Worm (Caenorhabditis elegans) whole organism, L4 larva: ENCODE results near the gene F35E8.9.
A peak's percentile ranks its signal among the peaks of the same experiment; 100 is the strongest.

Source experiments
- D1046.2 ChIP-seq: fragments of 200-800 bp; sonication (Bioruptor generic); IDR thresholded peaks from 2 replicates; pipeline ENCODE4 v1.3.6; 2022; ENCODE audit warnings: missing genetic modification characterization, missing compliant biosample characterization
- F26F4.8 ChIP-seq: fragments of 200-800 bp; sonication (Bioruptor generic); conservative IDR thresholded peaks from 2 replicates; pipeline ENCODE4 v1.3.6; 2022; ENCODE audit warnings: missing genetic modification characterization, missing compliant biosample characterization
- T20F7.1 ChIP-seq: fragments of 200-800 bp; sonication (Bioruptor generic); optimal IDR thresholded peaks from 2 replicates; lab custom pipeline; 2018; ENCODE audit warnings: mild to moderate bottlenecking, missing genetic modification characterization, missing compliant biosample characterization
- T26A8.4 ChIP-seq: fragments of 200-800 bp; sonication (Bioruptor generic); IDR thresholded peaks from 2 replicates; pipeline ENCODE4 v1.3.6; 2022; ENCODE audit warnings: missing genetic modification characterization, missing compliant biosample characterization
- Y105C5A.15 ChIP-seq: fragments of 200-800 bp; sonication (Bioruptor generic); IDR thresholded peaks from 2 replicates; pipeline ENCODE4 v1.3.6; 2022; ENCODE audit warnings: missing genetic modification characterization, missing compliant biosample characterization
- ZK337.2 ChIP-seq: fragments of 200-800 bp; sonication (Bioruptor generic); IDR thresholded peaks from 2 replicates; pipeline ENCODE4 v1.3.6; 2022; ENCODE audit warnings: missing genetic modification reagents, missing genetic modification characterization, missing compliant biosample characterization
- ama-1 ChIP-seq: fragments of 150-350 bp; optimal IDR thresholded peaks from 2 replicates; lab custom pipeline; 2014; ENCODE audit warnings: inconsistent platforms, mixed read lengths
- arid-1 ChIP-seq: fragments of 200-800 bp; sonication (Bioruptor generic); conservative IDR thresholded peaks from 2 replicates; pipeline ENCODE4 v1.3.6; 2022; ENCODE audit warnings: missing genetic modification reagents, missing genetic modification characterization, missing compliant biosample characterization
- attf-4 ChIP-seq: sonication (generic microtip); optimal IDR thresholded peaks from 3 replicates; lab custom pipeline; 2017; ENCODE audit warnings: missing biosample characterization, missing genetic modification characterization
- ceh-28 ChIP-seq: fragments of 150-350 bp; optimal IDR thresholded peaks from 2 replicates; lab custom pipeline; 2014; ENCODE audit warnings: missing biosample characterization, missing genetic modification reagents, missing genetic modification characterization
- ceh-82 ChIP-seq: sonication (generic microtip); optimal IDR thresholded peaks from 2 replicates; lab custom pipeline; 2017; ENCODE audit warnings: missing biosample characterization, missing genetic modification characterization
- ces-1 ChIP-seq: fragments of 150-350 bp; sonication (generic microtip); optimal IDR thresholded peaks from 4 replicates; lab custom pipeline; 2014; ENCODE audit warnings: missing biosample characterization, missing genetic modification reagents, missing genetic modification characterization
- cey-2 ChIP-seq: sonication (generic microtip); optimal IDR thresholded peaks from 3 replicates; lab custom pipeline; 2017; ENCODE audit warnings: missing genetic modification characterization, mild to moderate bottlenecking, missing compliant biosample characterization, antibody characterized with exemption, borderline replicate concordance; ENCODE audit not compliant: insufficient read depth
- ctbp-1 ChIP-seq: fragments of 200-800 bp; sonication (Bioruptor generic); IDR thresholded peaks from 2 replicates; pipeline ENCODE4 v1.3.6; 2022; ENCODE audit warnings: missing genetic modification reagents, missing genetic modification characterization, missing compliant biosample characterization
- daf-12 ChIP-seq: fragments of 150-350 bp; optimal IDR thresholded peaks from 2 replicates; lab custom pipeline; 2014; ENCODE audit warnings: missing biosample characterization, missing genetic modification reagents, missing genetic modification characterization
- daf-8 ChIP-seq: fragments of 200-800 bp; sonication (Bioruptor generic); IDR thresholded peaks from 2 replicates; pipeline ENCODE4 v1.3.6; 2022; ENCODE audit warnings: missing genetic modification characterization, missing compliant biosample characterization
- dmd-8 ChIP-seq: fragments of 200-800 bp; sonication (Bioruptor generic); IDR thresholded peaks from 2 replicates; pipeline ENCODE4 v1.3.6; 2022; ENCODE audit warnings: missing genetic modification characterization, missing compliant biosample characterization
- dpl-1 ChIP-seq: fragments of 150-350 bp; optimal IDR thresholded peaks from 2 replicates; lab custom pipeline; 2014; ENCODE audit warnings: missing biosample characterization, missing genetic modification reagents, missing genetic modification characterization
- duxl-1 ChIP-seq: sonication (generic microtip); optimal IDR thresholded peaks from 2 replicates; lab custom pipeline; 2016; ENCODE audit warnings: mild to moderate bottlenecking, missing genetic modification characterization, moderate library complexity, missing compliant biosample characterization; ENCODE audit not compliant: poor library complexity
- egl-43 ChIP-seq: fragments of 200-800 bp; sonication (Bioruptor generic); IDR thresholded peaks from 2 replicates; pipeline ENCODE4 v1.3.6; 2022; ENCODE audit warnings: missing genetic modification reagents, missing genetic modification characterization, missing compliant biosample characterization
- gei-8 ChIP-seq: fragments of 200-800 bp; sonication (Bioruptor generic); optimal IDR thresholded peaks from 2 replicates; lab custom pipeline; 2018; ENCODE audit warnings: mild to moderate bottlenecking, missing genetic modification characterization, missing compliant biosample characterization
- lim-7 ChIP-seq: fragments of 200-800 bp; sonication (Bioruptor generic); IDR thresholded peaks from 2 replicates; pipeline ENCODE4 v1.3.6; 2022; ENCODE audit warnings: missing genetic modification characterization, missing compliant biosample characterization
- lin-1 ChIP-seq: fragments of 200-800 bp; sonication (Bioruptor generic); IDR thresholded peaks from 2 replicates; pipeline ENCODE4 v1.3.6; 2022; ENCODE audit warnings: missing genetic modification reagents, missing genetic modification characterization, missing compliant biosample characterization
- lin-15B ChIP-seq: fragments of 150-350 bp; sonication (generic microtip); optimal IDR thresholded peaks from 3 replicates; lab custom pipeline; 2014; ENCODE audit warnings: missing biosample characterization, missing genetic modification characterization
- lir-3 ChIP-seq: sonication (generic microtip); optimal IDR thresholded peaks from 2 replicates; lab custom pipeline; 2016; ENCODE audit warnings: mild to moderate bottlenecking, missing genetic modification characterization, missing compliant biosample characterization
- madf-9 ChIP-seq: fragments of 200-800 bp; sonication (Bioruptor generic); conservative IDR thresholded peaks from 2 replicates; pipeline ENCODE4 v1.3.6; 2022; ENCODE audit warnings: missing genetic modification reagents, missing genetic modification characterization, missing compliant biosample characterization
- mdl-1 ChIP-seq, 2 experiments: fragments of 150-350 bp in 1 of 2; sonication (generic microtip) in 1 of 2; optimal IDR thresholded peaks; 2 replicates each; lab custom pipeline; 2014 to 2017; ENCODE audit warnings: missing biosample characterization in 2 of 2, missing genetic modification characterization in 2 of 2
- nhr-10 ChIP-seq: fragments of 150-350 bp; optimal IDR thresholded peaks from 2 replicates; lab custom pipeline; 2014; ENCODE audit warnings: missing biosample characterization, missing genetic modification characterization
- nhr-11 ChIP-seq: fragments of 150-350 bp; optimal IDR thresholded peaks from 2 replicates; lab custom pipeline; 2014; ENCODE audit warnings: missing biosample characterization, missing genetic modification characterization
- nhr-42 ChIP-seq: fragments of 200-800 bp; sonication (Bioruptor generic); IDR thresholded peaks from 2 replicates; pipeline ENCODE4 v1.3.6; 2022; ENCODE audit warnings: missing genetic modification characterization, missing compliant biosample characterization
- nhr-6 ChIP-seq: fragments of 150-350 bp; optimal IDR thresholded peaks from 2 replicates; lab custom pipeline; 2014; ENCODE audit warnings: missing biosample characterization, missing genetic modification characterization
- nhr-77 ChIP-seq: fragments of 150-350 bp; optimal IDR thresholded peaks from 2 replicates; lab custom pipeline; 2014; ENCODE audit warnings: missing biosample characterization, missing genetic modification characterization
- php-3 ChIP-seq: fragments of 200-800 bp; sonication (Bioruptor generic); IDR thresholded peaks from 2 replicates; pipeline ENCODE4 v1.3.6; 2022; ENCODE audit warnings: missing genetic modification reagents, missing genetic modification characterization, missing compliant biosample characterization
- pqm-1 ChIP-seq: sonication (generic microtip); optimal IDR thresholded peaks from 2 replicates; lab custom pipeline; 2017; ENCODE audit warnings: missing biosample characterization, missing genetic modification characterization
- rbr-2 ChIP-seq: sonication (generic microtip); optimal IDR thresholded peaks from 2 replicates; lab custom pipeline; 2016; ENCODE audit warnings: missing genotype, missing genetic modification characterization, missing compliant biosample characterization
- set-16 ChIP-seq: fragments of 200-800 bp; sonication (Bioruptor generic); IDR thresholded peaks from 2 replicates; pipeline ENCODE4 v1.3.6; 2022; ENCODE audit warnings: missing genetic modification reagents, missing genetic modification characterization, missing compliant biosample characterization
- snpc-1.2 ChIP-seq: fragments of 200-800 bp; sonication (Bioruptor generic); IDR thresholded peaks from 2 replicates; pipeline ENCODE4 v1.3.6; 2022; ENCODE audit warnings: missing genetic modification reagents, missing genetic modification characterization, missing compliant biosample characterization
- snpc-4 ChIP-seq: fragments of 150-350 bp; optimal IDR thresholded peaks from 2 replicates; lab custom pipeline; 2014; ENCODE audit warnings: missing biosample characterization, missing genetic modification characterization
- spr-3 ChIP-seq: fragments of 200-800 bp; sonication (Bioruptor generic); optimal IDR thresholded peaks from 2 replicates; lab custom pipeline; 2018; ENCODE audit warnings: mild to moderate bottlenecking, missing genetic modification characterization, missing compliant biosample characterization
- tag-97 ChIP-seq: fragments of 200-800 bp; sonication (Bioruptor generic); IDR thresholded peaks from 2 replicates; pipeline ENCODE4 v1.3.6; 2022; ENCODE audit warnings: missing genetic modification characterization, missing compliant biosample characterization
- unc-62 ChIP-seq, 3 experiments: fragments of 150-350 bp in 1 of 3; sonication (generic microtip); optimal IDR thresholded peaks in 2 of 3; peaks in 1 of 3; 1 replicate in 1 of 3; 2 replicates in 2 of 3; lab custom pipeline; 2014 to 2017; ENCODE audit warnings: missing biosample characterization in 3 of 3, missing genetic modification characterization in 3 of 3, missing genetic modification reagents in 3 of 3, missing genotype in 1 of 3

The F35E8.9 gene

DNA sequence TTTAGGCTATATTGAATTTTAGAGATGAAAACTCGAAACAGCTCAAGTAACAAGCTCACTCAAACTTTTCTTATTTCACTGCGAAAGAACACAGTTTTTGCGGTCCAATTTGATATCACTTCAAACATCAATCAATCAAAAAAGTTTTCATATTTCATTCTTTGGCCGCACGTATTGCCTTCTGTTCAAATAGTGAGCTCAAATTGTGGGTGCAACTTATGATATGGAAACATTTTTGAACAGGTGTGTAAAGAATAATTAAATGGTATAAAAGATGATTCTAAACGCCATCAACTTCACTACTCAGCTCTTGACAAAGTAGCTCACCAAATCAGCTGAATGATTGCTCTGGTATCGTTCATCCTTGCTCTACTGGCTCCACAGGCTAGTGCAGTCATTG lies 17.7 kb downstream of the F35E8.9 start, which contains the start of gene T06C12.14:
T06C12.14 (plus strand) TSS at position 301 of the 400 bp plus-strand sequence.
- peak in 1 of 2 experiments; percentile 53 for TF ChIP-seq unc-62 (GFP tag; optimal IDR thresholded peaks at IDR 0.05 in 1 of 2; lab: Kevin White, UChicago)
- no peak for TF ChIP-seq unc-62 (tag; optimal IDR thresholded peaks at IDR 0.05; lab: Kevin White, UChicago)
- no peak for TF ChIP-seq dmd-8

DNA sequence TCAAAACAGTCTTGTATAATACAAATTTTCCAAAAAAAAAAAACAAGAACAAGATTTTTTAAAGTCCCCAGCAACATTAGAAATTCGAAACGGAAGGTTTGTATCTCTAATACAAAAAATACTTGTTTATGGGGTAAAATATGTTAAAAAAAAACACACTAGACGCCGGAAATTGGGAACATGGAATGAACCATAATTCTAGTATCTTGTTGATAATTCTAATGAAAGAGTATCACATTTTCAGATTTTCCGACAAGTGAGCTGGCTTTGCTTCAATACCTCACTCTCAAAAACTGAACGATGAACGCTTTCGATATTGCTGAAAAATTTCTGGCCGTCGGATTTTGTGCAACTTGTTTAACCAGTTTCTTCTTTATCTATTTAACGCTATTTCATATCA lies 19.7 kb downstream of the F35E8.9 start, which contains the start of gene str-60:
str-60 (plus strand) TSS at position 301 of the 400 bp plus-strand sequence.
- no peak for TF ChIP-seq D1046.2 (GFP tag; lab: Robert Waterston, UW)
- no peak for TF ChIP-seq T20F7.1 (GFP tag; lab: Kevin White, UChicago)
- no peak for TF ChIP-seq cey-2 (tag; lab: Kevin White, UChicago)
- TF ChIP-seq egl-43 (GFP tag; lab: Robert Waterston, UW): no peak
- no peak for TF ChIP-seq lir-3 (tag; lab: Kevin White, UChicago)
- TF ChIP-seq duxl-1 (tag; lab: Kevin White, UChicago): no peak
- no peak for TF ChIP-seq ceh-28
- TF ChIP-seq, all 104 proteins: peak for 0

DNA sequence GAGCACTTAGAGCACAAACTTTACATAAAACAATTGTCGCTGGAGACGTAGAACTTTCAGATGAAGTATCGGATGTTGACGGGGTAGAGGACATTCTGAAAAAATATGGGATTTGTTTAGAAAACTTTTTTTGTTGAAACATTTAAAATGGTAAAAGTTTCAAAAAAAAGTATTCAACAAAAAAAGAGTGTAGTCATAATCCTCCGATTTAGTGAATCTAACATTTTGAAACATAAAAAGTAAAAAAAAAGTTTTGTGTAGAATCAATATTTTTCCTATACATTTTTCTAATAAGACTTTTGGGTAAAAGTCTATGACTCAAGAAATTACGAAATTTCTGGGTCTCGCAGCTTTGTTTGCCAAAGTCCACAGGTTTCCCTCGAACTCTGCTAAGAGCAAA lies 20.7 kb downstream of the F35E8.9 start, which contains the start of gene nhr-213:
nhr-213 (minus strand) TSS at position 101 of the 400 bp plus-strand sequence.
- TF ChIP-seq nhr-10 (tag; lab: Kevin White, UChicago) (no peak), rbr-2 (no peak), T26A8.4 (no peak), snpc-1.2 (GFP tag; lab: Robert Waterston, UW) (no peak), set-16 (no peak), ces-1 (GFP tag; lab: Kevin White, UChicago) (no peak), ZK337.2 (GFP tag; lab: Robert Waterston, UW) (no peak), mdl-1 (tag; optimal IDR thresholded peaks at IDR 0.05; lab: Kevin White, UChicago) (no peak), attf-4 (tag; lab: Kevin White, UChicago) (no peak), madf-9 (GFP tag; lab: Robert Waterston, UW) (no peak), F26F4.8 (GFP tag; lab: Robert Waterston, UW) (no peak), unc-62 (GFP tag; optimal IDR thresholded peaks at IDR 0.05 in 1 of 2; lab: Kevin White, UChicago) (no peak), unc-62 (tag; optimal IDR thresholded peaks at IDR 0.05; lab: Kevin White, UChicago) (no peak), daf-8 (no peak), dpl-1 (GFP tag; lab: Kevin White, UChicago) (no peak)

DNA sequence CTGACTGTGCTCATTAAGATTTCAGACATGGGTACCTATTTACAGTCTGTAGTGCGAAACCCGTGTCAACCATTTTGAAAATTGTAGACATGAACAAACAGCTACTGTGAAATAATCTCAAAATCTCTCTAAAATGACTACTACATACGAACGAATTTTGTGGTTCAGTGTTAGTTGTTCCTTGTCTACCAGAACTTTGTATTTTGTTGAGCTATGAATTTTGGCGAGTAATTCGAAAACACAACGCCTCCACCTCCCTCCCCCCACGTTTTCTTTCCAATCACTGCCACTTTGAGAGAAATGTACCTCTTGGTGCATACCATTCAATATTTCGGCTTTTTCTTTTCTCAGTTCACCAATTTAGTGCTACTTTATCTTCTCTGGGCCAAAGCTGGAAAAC lies 24.7 kb downstream of the F35E8.9 start, which contains the start of gene T06C12.11:
T06C12.11 (plus strand) TSS at position 301 of the 400 bp plus-strand sequence.
- no peak for TF ChIP-seq ctbp-1 (GFP tag; lab: Robert Waterston, UW)
- no peak for TF ChIP-seq cey-2 (tag; lab: Kevin White, UChicago)
- no peak for TF ChIP-seq duxl-1 (tag; lab: Kevin White, UChicago)
- no peak for TF ChIP-seq F26F4.8 (GFP tag; lab: Robert Waterston, UW)
- TF ChIP-seq unc-62 (GFP tag; optimal IDR thresholded peaks at IDR 0.05 in 1 of 2; lab: Kevin White, UChicago): no peak
- TF ChIP-seq unc-62 (tag; optimal IDR thresholded peaks at IDR 0.05; lab: Kevin White, UChicago): no peak
- TF ChIP-seq nhr-10 (tag; lab: Kevin White, UChicago): no peak
- TF ChIP-seq lin-15B: no peak
- TF ChIP-seq snpc-4: no peak
- no peak for TF ChIP-seq ama-1 (lab: Kevin White, UChicago)
- no peak for TF ChIP-seq php-3 (GFP tag; lab: Robert Waterston, UW)

DNA sequence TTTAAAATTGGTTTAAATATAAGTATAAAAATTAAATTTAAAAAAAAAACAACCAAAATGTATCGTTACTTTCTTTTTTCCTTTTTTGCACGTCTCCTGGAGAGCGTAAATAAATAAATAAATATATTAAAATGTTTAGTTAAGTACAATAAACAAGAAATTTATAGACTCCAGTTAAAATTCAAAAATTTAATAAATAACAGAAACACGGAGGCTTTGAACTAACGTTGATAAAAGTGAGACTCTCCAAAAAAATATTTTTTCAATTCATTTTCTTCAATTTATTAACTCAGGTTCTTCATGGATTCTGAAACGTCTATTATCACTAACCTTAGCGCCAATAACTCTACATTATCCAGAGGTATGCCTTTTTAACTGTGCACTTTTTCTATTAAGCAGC lies 25.6 kb downstream of the F35E8.9 start, which contains the start of gene T06C12.12:
T06C12.12 (plus strand) TSS at position 301 of the 400 bp plus-strand sequence.
- no peak for TF ChIP-seq nhr-42

DNA sequence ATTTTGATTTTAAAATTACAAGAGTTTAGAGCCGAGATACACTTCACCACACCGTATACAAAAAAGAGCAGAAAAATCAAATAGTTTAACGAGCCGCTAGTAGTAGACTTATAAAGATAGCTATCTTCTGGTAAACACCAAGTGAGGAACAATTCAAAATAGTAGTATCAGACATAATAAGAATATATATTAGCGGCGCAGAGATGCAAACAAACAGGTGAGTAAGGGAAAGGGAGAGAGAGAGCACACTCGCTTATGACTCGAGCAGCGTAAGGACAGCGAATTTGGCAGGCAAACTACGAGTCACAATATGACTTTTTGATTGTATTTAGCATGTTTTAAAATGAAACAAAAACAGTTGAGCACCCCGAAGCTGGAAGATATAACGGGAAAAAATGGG lies 26.1 kb downstream of the F35E8.9 start:
- TF ChIP-seq lim-7 (GFP tag; lab: Robert Waterston, UW) (no peak), nhr-6 (tag; lab: Kevin White, UChicago) (peak; percentile 25), nhr-11 (tag; lab: Kevin White, UChicago) (no peak), ceh-82 (no peak), pqm-1 (tag; lab: Kevin White, UChicago) (peak; percentile 70), spr-3 (GFP tag; lab: Kevin White, UChicago) (no peak), php-3 (GFP tag; lab: Robert Waterston, UW) (0 out of 2 replicates have a peak, but pooled peaks have one; percentile 6), daf-12 (no peak), Y105C5A.15 (GFP tag; lab: Robert Waterston, UW) (no peak), unc-62 (GFP tag; optimal IDR thresholded peaks at IDR 0.05 in 1 of 2; lab: Kevin White, UChicago) (no peak), unc-62 (tag; optimal IDR thresholded peaks at IDR 0.05; lab: Kevin White, UChicago) (no peak), gei-8 (no peak), arid-1 (GFP tag; lab: Robert Waterston, UW) (no peak), nhr-77 (tag; lab: Kevin White, UChicago) (peak; percentile 24), lin-1 (GFP tag; lab: Robert Waterston, UW) (no peak), tag-97 (GFP tag; lab: Robert Waterston, UW) (no peak)
